Worm (Caenorhabditis elegans) whole organism, L4 larva: ENCODE measurements around the gene F28H6.6.

Source experiments
- aly-2 ChIP-seq: sonication (generic microtip); optimal IDR thresholded peaks from 2 replicates; lab custom pipeline; 2018; ENCODE audit warnings: missing biosample characterization, missing genetic modification characterization
- cey-2 ChIP-seq: sonication (generic microtip); optimal IDR thresholded peaks from 3 replicates; lab custom pipeline; 2017; ENCODE audit warnings: missing genetic modification characterization, mild to moderate bottlenecking, missing compliant biosample characterization, antibody characterized with exemption, borderline replicate concordance; ENCODE audit not compliant: insufficient read depth
- duxl-1 ChIP-seq: sonication (generic microtip); optimal IDR thresholded peaks from 2 replicates; lab custom pipeline; 2016; ENCODE audit warnings: mild to moderate bottlenecking, missing genetic modification characterization, moderate library complexity, missing compliant biosample characterization; ENCODE audit not compliant: poor library complexity
- mdl-1 ChIP-seq, 2 experiments: fragments of 150-350 bp in 1 of 2; sonication (generic microtip) in 1 of 2; optimal IDR thresholded peaks; 2 replicates each; lab custom pipeline; 2014 to 2017; ENCODE audit warnings: missing biosample characterization in 2 of 2, missing genetic modification characterization in 2 of 2
- pqm-1 ChIP-seq: sonication (generic microtip); optimal IDR thresholded peaks from 2 replicates; lab custom pipeline; 2017; ENCODE audit warnings: missing biosample characterization, missing genetic modification characterization
- ztf-11 ChIP-seq: fragments of 150-350 bp; optimal IDR thresholded peaks from 2 replicates; lab custom pipeline; 2014; ENCODE audit warnings: missing biosample characterization, missing genetic modification characterization

DNA sequence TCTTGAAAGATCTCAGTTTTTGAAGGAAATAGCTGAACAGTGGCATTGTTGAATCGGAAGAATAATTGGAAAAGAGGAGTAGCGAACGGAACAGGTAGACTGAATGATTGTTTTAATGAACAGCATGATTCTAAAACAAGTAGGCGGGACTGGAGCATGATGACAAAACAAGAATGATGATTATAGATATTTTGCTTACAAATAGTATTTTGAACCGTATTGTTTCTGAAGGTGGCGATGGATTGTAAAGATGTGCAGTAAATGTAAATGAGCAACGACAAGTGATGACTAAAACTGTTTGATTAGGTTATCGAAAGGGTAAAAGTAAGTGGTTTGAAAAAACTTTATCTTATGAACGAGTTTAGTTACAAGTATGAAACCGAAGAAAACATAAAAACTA lies 8.6 kb upstream of the F28H6.6 start, which contains the start of gene F28H6.8:
- TF ChIP-seq mdl-1 (tag; optimal IDR thresholded peaks at IDR 0.05; lab: Kevin White, UChicago) (no peak), duxl-1 (tag; lab: Kevin White, UChicago) (no peak), cey-2 (tag; lab: Kevin White, UChicago) (no peak), ztf-11 (tag; lab: Kevin White, UChicago) (no peak), pqm-1 (no peak), aly-2 (tag; lab: Kevin White, UChicago) (no peak)
